Fruit fly (Drosophila melanogaster): ENCODE results near the gene Vps45.

Vps45 gene

DNA sequence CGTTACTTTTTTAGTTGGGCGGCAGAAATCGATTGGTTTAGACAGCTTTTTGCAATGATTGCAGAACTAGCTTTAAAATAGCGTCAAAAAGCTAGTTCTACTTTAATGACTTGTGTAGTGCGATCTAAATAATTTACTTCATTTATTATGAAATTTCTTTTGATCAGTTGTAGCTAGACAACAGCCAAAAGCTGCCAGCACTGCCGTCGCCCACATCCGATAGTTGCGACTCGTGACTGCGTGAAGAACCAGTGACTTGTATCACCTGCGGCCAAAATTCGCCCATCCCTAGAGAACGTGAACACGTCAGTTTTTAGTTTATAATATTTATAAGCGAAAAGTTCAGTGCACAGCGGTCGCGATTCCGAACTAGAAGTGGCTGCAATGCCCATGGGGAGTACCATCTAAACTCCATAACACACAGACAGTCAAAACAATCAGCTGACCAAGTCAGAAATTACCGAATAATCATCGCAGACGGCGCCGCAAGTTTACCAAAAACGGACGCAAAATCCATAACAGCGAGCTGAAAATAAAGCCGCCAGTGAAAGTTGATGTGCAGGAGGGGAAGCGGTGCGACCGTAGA lies 23.0 kb downstream of the Vps45 start, which contains the start of gene P58IPK (continued):
- TF ChIP-seq CG4360 (GFP tag; IDR thresholded peaks at IDR 0.05) (no peak), ash1 (GFP tag; optimal IDR thresholded peaks at IDR 0.05) (peak; percentile 40), CG3065 (GFP tag; optimal IDR thresholded peaks at IDR 0.05) (peak; percentile 37), row (GFP tag; IDR thresholded peaks at IDR 0.05) (peak; percentile 93), CG8388 (GFP tag; optimal IDR thresholded peaks at IDR 0.05) (peak; percentile 27), CG8290 (GFP tag; optimal IDR thresholded peaks at IDR 0.05) (peak; percentile 40), CG8290 (tag; optimal IDR thresholded peaks at IDR 0.05) (peak in 1 of 2 experiments; percentile 87), ken (GFP tag; IDR thresholded peaks at IDR 0.05) (peak; percentile 78), CG16779 (GFP tag; IDR thresholded peaks at IDR 0.05) (no peak), salm (tag; optimal IDR thresholded peaks at IDR 0.05) (no peak), HLH54F (GFP tag; optimal IDR thresholded peaks at IDR 0.05) (peak; percentile 81), CG13894 (tag; optimal IDR thresholded peaks at IDR 0.05) (peak; percentile 77), CG4617 (GFP tag; optimal IDR thresholded peaks at IDR 0.05; ENCODE audit: borderline replicate concordance) (peak; percentile 79), Rx (GFP tag; IDR thresholded peaks at IDR 0.05) (peak; percentile 64; the same call in 1 of the 2 replicates), Eip74EF (GFP tag; optimal IDR thresholded peaks at IDR 0.05) (peak in 1 of 2 experiments; percentile 11), BEAF-32 (GFP tag; optimal IDR thresholded peaks at IDR 0.05) (peak; percentile 99), MESR4 (GFP tag; optimal IDR thresholded peaks at IDR 0.05) (peak; percentile 83), CG7786 (GFP tag; optimal IDR thresholded peaks at IDR 0.05) (peak; percentile 76), otp (GFP tag; IDR thresholded peaks at IDR 0.05) (no peak), stwl (tag; optimal IDR thresholded peaks at IDR 0.05) (peak; percentile 55), scrt (GFP tag; optimal IDR thresholded peaks at IDR 0.05) (peak; percentile 9), Vsx1 (GFP tag; optimal IDR thresholded peaks at IDR 0.05) (no peak), D19B (GFP tag; optimal IDR thresholded peaks at IDR 0.05) (no peak), Hr39 (optimal IDR thresholded peaks at IDR 0.05) (no peak), chn (GFP tag; optimal IDR thresholded peaks at IDR 0.05) (peak; percentile 66), esg (GFP tag; conservative IDR thresholded peaks at IDR 0.05) (peak; percentile 53; the same call in 1 of the 2 replicates), fu2 (GFP tag; optimal IDR thresholded peaks at IDR 0.05) (peak; percentile 56), CG5180 (GFP tag; optimal IDR thresholded peaks at IDR 0.05) (no peak), CG4820 (GFP tag; optimal IDR thresholded peaks at IDR 0.05) (peak; percentile 43), fd102C (GFP tag; optimal IDR thresholded peaks at IDR 0.05) (no peak), CG5953 (GFP tag; IDR thresholded peaks at IDR 0.05) (no peak), ind (GFP tag; optimal IDR thresholded peaks at IDR 0.05) (peak; percentile 72), gsb (GFP tag; IDR thresholded peaks at IDR 0.05) (no peak), Fer1 (GFP tag; optimal IDR thresholded peaks at IDR 0.05) (peak; percentile 41), Oaz (GFP tag; IDR thresholded peaks at IDR 0.05) (no peak), PHDP (tag; optimal IDR thresholded peaks at IDR 0.05) (peak; percentile 36), z (GFP tag; IDR thresholded peaks at IDR 0.05) (no peak), slbo (GFP tag; IDR thresholded peaks at IDR 0.05) (peak; percentile 91), CG16815 (GFP tag; optimal IDR thresholded peaks at IDR 0.05) (peak; percentile 22), TFAM (GFP tag; optimal IDR thresholded peaks at IDR 0.05) (no peak), CG12219 (GFP tag; optimal IDR thresholded peaks at IDR 0.05) (no peak), CG8765 (GFP tag; IDR thresholded peaks at IDR 0.05) (no peak), CG2712 (tag; optimal IDR thresholded peaks at IDR 0.05) (peak; percentile 66), cad (GFP tag; optimal IDR thresholded peaks at IDR 0.05) (no peak), cg (GFP tag; optimal IDR thresholded peaks at IDR 0.05) (no peak), CG10366 (GFP tag; IDR thresholded peaks at IDR 0.05) (peak; percentile 56), klu (GFP tag; IDR thresholded peaks at IDR 0.05) (peak; percentile 63; the same call in 1 of the 2 replicates), pb (GFP tag; optimal IDR thresholded peaks at IDR 0.05) (peak; percentile 38), Hand (GFP tag; optimal IDR thresholded peaks at IDR 0.05) (no peak), rib (GFP tag; IDR thresholded peaks at IDR 0.05) (peak; percentile 51), ab (GFP tag; optimal IDR thresholded peaks at IDR 0.05) (no peak)

All from whole organism, embryonic.